Worm (Caenorhabditis elegans) whole organism, dauer: ENCODE results near the gene tmem-24.

ENCODE experiments used
- unc-62 ChIP-seq: sonication (generic microtip); optimal IDR thresholded peaks from 2 replicates; lab custom pipeline; 2017; ENCODE audit warnings: missing biosample characterization, missing genetic modification reagents, missing genetic modification characterization

Gene tmem-24

DNA sequence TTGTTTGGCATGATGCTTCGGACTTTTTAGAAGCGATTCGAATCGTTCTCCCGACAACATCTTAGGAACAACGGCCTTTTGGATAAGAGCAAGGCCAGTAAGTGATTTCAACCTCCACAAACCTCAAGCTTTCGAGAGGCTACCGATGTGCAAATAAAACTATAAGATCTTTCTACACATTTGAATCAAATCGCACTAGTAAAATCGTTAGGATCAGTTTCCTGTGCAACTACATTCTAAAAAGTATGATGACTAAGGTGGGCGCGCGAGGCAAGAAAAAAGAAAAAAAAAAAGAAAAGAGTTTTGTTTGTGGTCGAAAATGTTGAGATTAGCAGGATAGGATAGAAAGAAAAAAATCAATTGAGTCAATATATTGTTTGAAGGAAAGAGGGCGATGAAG lies at the start of gene tmem-24:
Gene tmem-24, minus strand, starts transcription at position 101 of the 400 bp plus-strand sequence.
- TF ChIP-seq unc-62 = no peak

DNA sequence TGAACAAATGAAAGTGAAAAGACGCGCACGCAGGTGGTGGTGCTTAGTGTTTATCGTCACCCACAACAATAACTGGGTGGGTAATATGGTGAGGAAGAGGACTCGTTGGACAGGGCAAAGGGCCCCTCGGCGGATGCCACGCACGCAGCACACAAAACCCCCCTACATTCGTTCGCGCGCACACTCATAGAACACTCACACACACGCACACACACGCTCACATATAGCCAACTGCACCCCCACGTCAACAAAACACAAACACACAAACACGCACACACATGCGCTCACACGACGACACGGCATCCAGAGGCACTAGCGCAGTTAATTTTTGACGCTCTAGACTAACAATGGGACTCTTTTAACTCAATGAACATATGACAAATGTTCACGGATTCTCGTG lies 49.5 kb upstream of the tmem-24 start:
- TF ChIP-seq unc-62 = no peak

DNA sequence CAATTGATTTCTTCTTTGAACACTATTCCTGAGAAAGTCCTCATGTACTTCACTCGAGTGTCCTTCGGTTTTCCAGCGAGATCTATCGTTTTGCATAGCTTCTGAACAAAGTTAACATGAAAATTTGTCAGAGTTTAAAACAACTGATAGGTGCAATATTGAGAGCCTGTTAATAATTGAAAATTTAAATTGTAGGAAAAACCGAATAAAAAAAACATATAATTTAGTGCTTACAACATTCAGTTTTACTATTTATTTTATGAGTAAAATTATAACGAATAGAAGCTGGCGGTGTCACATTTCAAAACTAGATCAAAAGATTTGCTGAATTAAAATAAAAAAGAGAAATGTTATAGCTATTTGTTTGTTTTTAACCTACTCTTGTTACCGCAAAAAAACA lies 48.4 kb upstream of the tmem-24 start, which contains the start of gene C02F12.8:
Gene C02F12.8, minus strand, starts transcription at position 101 of the 400 bp plus-strand sequence.
- no peak for TF ChIP-seq unc-62

DNA sequence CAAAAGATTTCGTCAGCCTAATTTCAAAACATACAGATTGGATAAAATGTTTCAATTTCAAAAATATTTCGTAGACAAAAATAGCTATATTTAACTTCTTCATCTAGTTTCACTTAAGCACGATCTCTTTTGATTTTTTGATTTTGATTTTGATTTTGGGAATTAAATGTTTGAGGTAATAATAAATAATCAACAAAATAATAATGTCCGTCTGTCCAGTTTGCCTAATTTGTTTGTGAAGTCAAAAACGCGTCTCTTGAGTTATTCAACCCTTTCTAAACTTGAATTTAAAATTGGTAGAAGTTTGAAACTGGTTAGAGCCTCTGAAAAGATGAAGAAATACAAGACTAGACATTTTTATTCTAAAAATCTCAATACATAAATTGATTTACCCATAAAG lies 45.1 kb upstream of the tmem-24 start:
- no peak for TF ChIP-seq unc-62

DNA sequence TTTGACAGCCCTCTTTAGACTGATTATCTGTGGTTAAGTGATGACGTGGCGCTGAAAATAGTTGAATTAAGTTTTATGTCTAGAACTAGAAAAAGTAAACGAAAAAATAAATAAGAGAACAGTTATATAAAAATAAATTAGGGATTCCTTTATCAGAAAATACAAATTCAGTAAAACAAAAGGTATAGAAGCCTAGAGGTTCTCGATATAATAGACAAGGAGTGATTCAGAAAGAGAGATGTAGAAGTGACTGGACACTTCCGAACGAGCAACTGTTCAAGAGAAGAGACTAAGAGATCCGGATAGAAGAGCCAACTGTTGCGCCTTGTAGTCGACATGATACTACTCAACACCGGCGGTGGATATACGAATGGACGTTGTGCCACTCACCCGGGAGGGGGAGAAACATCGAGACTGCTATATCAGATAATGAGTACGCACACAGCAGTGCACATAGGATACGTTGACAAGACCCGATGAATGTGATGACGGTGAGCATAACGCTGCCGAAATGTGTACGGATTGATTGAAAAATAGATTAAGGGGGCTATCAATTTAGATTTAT lies 44.5 kb upstream of the tmem-24 start, which contains the start of gene tag-278:
Gene tag-278, minus strand, starts transcription at position 51 of the 565 bp plus-strand sequence.
- TF ChIP-seq unc-62 = no peak

DNA sequence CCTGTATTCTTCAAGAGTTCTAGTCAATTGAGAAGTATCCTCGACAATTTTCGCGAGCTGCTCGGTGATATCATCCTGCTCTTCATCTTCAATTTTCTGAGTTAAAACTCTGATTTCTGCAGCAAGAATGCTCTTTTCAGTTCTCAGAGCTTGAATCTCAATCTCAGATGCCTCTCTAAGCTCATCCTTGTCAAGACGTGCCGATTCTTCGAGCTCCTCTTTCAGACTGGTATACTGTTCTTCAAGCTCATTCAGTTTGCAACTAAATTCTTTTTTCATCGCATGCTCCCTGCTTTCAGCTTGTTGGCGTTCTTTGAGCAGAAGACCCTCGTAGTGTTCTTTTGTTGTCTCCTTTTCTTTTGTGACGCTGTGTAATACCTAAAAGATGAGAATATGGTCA lies 41.7 kb upstream of the tmem-24 start:
- TF ChIP-seq unc-62 = no peak

DNA sequence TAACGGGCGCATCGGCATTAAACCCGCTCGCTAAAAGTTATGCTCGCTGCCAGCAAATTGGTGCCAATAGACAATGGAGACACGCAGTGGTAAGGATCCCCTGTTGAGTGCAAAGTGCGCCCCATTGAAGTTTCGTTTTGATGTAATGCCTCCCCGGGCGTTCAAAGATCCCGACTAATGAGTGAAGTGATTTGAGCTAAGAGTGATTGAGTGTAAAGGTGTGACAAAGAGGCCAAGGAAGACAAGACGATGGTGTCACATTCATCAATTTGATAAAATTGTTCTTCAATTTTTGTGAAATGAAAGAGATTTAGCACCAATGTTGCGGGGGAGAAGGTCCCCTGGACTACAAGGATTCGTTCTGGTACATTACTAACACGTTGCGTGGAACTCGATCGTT lies 38.4 kb upstream of the tmem-24 start:
- TF ChIP-seq unc-62 = no peak

DNA sequence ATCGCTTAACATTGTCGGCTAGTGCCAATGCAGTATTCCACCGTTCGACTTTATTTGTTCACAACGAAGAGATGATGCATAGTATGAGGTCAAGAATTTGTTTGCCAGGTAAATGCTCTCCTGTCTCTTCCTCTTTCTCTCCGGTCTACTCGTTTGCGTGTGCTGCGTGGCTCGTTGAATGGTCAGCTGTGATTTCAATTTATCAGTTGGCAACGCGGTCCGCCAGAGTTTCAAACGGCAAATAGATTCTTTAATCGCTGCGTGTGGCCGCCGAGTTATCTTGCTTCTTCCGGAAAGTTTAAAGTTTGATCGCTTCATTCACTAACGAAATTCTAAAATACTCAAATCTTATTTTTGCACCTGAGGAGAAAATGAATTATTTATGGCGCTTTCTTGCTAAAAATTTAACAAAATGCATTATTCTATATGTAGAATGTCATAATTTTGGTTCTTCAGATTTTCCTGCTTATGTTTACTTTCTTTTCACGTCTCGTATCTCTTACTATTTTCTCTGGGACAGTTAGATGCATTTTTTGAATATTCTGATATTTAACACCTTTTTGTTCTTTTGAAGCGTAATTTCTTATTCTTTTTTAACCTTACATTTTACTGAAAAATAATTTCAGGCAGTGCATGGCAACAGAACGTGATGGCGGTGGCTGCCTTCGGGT lies 36.0 kb upstream of the tmem-24 start, which contains the start of gene tsp-17:
Gene tsp-17, plus strand, starts transcription at position 621 of the 671 bp plus-strand sequence.
- TF ChIP-seq unc-62 = no peak

DNA sequence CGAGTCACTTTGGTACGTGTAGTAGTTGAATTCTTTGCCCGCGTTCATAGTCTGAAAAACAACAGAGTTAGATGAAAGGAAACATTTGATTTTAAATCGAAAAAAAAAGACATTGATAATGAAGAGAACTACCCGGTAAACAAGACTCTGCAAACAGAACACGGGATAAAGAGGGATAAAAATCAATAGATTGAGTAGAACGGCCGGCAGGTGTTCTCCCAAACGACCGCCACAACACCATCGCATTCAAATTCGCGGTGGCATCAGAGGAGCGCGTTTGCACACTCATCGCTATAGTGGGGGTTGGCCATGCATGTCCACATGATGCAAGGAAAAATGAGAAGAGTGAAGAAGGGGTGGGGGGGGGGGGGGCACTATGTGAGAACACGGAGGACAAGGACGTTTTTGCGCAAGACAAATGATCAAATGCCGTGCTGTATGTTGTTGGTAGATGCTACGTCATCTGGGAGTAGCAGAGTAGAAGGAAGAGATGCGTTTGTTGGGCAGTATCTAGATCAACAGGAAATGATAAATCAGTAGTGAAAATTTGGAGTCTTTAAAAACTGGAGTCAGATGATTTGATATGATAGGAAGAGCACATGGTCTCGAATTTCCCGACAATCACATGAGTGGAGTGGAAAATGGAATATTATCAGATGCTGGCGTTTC lies 33.9 kb upstream of the tmem-24 start, which contains the start of gene tag-52:
Gene tag-52, minus strand, starts transcription at position 51 of the 669 bp plus-strand sequence.
- no peak for TF ChIP-seq unc-62

DNA sequence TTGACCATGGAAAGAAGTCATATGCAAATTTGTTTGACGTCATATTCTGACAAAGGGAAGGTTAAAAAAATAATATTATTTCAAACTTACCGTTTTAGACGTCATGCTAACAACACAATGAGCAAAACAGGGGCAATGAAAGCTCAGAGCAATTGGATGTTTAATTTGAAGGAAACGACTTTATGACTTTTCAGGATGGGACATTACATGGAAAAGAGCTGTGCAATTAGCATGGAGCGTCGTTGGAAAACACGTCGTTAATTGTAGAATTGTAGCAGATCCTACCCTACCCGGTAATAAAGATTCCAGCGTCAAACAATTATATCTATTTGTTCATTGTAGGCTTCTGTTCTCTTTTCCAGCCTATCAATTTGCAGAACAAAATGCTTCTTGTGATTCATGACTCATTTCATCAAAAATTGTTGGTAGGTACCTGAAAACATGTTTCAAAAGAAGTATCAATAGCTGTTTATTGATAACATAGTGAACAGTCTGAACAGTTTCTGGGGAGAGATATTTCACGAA lies 28.9 kb upstream of the tmem-24 start, which contains the start of gene ceh-63:
Gene ceh-63, minus strand, starts transcription at position 475 of the 525 bp plus-strand sequence.
- no peak for TF ChIP-seq unc-62

DNA sequence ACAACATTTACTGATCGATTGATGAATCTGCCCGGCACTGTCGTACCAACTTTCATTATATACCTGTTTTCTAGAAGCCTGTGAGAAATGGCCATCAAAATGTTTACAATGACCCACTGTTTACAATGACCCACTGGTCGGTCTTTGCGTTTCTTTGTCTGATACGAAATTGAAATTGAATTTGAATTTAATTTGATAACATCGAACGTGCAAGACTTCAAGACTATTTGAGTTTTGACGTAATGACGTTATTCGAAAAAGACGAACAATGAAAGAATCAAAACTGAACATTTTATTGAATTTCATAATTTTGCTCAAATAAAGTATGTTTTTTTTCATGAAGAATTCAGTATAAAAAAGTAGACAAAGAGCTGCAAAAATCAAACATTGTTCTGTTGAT lies 27.3 kb upstream of the tmem-24 start, which contains the start of gene C02F12.5:
Gene C02F12.5, minus strand, starts transcription at position 101 of the 400 bp plus-strand sequence.
- TF ChIP-seq unc-62 = no peak

DNA sequence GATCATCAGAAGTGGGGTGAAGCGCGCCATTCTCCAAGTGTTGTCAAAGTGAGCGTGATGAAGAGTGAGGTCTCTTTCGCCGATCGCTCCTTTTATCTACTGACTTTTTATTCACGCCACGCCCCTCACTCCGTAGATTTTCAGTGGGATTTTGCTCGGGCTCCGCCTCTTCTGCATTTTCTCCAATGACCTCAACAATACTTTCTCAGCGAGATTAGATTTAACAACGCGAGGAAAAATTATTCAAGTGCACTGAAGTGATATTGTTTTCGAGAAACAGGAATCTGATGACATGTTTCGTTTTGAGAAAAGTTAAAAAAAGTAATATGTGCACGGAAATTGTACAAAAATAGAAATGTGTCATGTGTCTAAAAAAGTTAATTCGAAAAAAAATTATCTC lies 24.1 kb upstream of the tmem-24 start, which contains the start of gene snet-1:
Gene snet-1, minus strand, starts transcription at position 101 of the 400 bp plus-strand sequence.
- no peak for TF ChIP-seq unc-62

DNA sequence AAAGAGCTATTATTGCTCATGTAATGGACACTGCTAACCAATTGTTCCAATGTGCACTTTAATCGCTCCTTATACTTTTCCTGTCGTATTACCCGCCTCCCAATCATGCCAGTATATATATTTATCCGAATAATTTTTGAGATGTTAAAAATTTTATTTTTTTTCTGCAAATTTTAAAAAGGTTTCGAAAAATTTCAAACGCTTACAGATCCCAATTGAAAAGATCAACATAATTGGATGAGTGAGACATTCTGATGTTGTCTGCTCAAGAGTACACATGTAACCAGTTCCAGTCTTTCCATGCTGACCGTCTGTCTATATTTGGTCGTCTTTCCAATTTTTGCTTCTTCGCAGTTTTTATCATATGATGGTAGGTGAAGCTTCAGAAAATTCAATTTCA lies 14.5 kb upstream of the tmem-24 start, which contains the start of gene R11G1.1:
Gene R11G1.1, plus strand, starts transcription at position 301 of the 400 bp plus-strand sequence.
- TF ChIP-seq unc-62 = no peak

DNA sequence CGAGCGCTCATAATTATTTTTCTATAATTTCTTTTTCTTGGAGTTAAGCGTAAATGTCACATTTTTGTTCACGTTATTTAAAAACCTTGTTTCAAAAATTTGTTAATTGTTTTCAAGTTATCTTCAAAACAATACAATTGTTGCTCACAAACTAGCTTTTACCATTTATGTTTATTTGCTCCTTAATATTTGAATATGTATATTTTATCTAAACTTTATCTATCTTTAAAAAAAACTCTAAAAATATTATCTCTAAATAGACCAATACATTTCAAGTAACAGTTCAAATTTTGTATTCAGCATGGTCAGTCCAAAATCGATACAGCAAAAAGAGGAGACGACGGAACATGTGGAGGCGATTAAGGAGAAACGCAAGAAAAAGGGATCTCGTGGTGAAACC lies 11.3 kb upstream of the tmem-24 start, which contains the start of gene R11G1.7:
Gene R11G1.7, plus strand, starts transcription at position 301 of the 400 bp plus-strand sequence.
- no peak for TF ChIP-seq unc-62

DNA sequence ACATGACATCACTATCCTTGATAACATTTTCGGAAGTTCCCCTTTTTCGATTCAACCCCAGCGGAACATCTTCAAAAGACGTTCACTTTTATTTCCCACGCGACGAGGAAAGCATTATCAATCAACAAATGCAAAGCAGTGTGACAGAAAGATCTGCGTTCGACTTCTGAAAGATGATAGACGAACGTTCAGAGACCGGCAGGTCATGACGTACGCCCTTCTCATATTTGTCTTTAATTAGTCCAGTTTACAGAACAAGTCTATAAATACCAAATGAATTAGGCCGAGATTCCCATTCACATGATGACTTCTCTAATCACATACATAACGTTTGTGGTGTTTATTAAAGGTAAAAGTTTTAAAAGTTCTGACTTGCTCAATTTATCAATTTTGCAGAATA lies 9.9 kb upstream of the tmem-24 start, which contains the start of gene R11G1.11:
Gene R11G1.11, plus strand, starts transcription at position 301 of the 400 bp plus-strand sequence.
- no peak for TF ChIP-seq unc-62

DNA sequence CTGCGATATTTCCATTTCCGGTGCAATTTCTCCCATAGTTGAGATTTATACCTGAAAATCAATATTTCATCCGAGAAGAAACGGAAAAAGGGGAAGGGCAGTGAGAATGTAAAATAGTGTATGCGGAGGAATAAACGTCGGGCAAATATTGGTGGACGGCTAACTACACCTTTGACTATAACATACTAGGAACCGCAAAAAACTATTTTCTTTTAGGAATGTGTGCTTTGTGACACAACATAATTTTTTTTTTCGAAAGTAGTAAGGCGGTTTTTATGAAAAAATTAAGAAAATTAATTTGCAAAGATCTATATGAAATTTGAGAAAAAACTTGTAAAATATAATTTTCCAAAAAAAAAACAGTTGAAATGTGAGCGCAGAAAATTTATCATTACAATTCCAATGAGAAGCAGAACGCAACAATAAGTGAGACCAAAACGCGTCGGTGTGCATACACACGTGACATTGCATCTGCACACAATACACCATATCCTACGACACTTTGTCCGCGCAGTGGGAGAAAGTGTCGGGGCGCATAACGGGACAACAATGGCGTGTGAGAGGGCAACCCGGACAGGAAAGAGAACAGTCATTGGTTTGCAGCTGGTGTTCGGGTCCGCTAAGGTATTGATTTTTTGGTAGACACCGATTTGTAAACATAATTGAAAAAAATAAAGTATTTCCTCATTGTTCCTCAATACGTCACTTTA lies 5.6 kb upstream of the tmem-24 start, which contains the start of the genes sax-1 and R11G1.2:
Gene sax-1, minus strand, starts transcription at position 51 of the 710 bp plus-strand sequence.
Gene R11G1.2, plus strand, starts transcription at position 515 of the 710 bp plus-strand sequence.
- TF ChIP-seq unc-62 = no peak
